Worm (Caenorhabditis elegans): ENCODE measurements around the gene acr-16.

The acr-16 gene

ce11 chrV:8601420-8601819 lies 40.4 kb downstream of the acr-16 start, which contains the start of gene F41E6.8:
Gene F41E6.8 (minus strand): TSS chrV:8601520.
- TF ChIP-seq hmg-11 (tag; optimal IDR thresholded peaks at IDR 0.05), result no peak
- TF ChIP-seq ztf-4 (tag; optimal IDR thresholded peaks at IDR 0.05), result no peak
- no peak for TF ChIP-seq nhr-28 (tag; optimal IDR thresholded peaks at IDR 0.05)
- TF ChIP-seq nhr-77 (tag; optimal IDR thresholded peaks at IDR 0.05), result no peak
- no peak for TF ChIP-seq fkh-10 (GFP tag; optimal IDR thresholded peaks at IDR 0.05)
- no peak for TF ChIP-seq ztf-11 (tag; optimal IDR thresholded peaks at IDR 0.05)
- TF ChIP-seq fos-1 (tag; optimal IDR thresholded peaks at IDR 0.05), result no peak
- no peak for TF ChIP-seq nhr-67 (tag; optimal IDR thresholded peaks at IDR 0.05)
- no peak for TF ChIP-seq nfya-1 (tag; optimal IDR thresholded peaks at IDR 0.05; ENCODE audit: insufficient read depth)
- TF ChIP-seq aly-2 (tag; optimal IDR thresholded peaks at IDR 0.05), result no peak
- TF ChIP-seq ama-1 (optimal IDR thresholded peaks at IDR 0.05), result no peak

ce11 chrV:8602638-8603037 lies 41.6 kb downstream of the acr-16 start, which contains the start of gene F41E6.15:
Gene F41E6.15 (minus strand): TSS chrV:8602738.
- TF ChIP-seq hmg-11 (tag; optimal IDR thresholded peaks at IDR 0.05), result no peak
- no peak for TF ChIP-seq pqm-1 (tag; optimal IDR thresholded peaks at IDR 0.05)
- TF ChIP-seq elt-2 (tag; optimal IDR thresholded peaks at IDR 0.05), result no peak
- TF ChIP-seq fos-1 (tag; optimal IDR thresholded peaks at IDR 0.05), result no peak
- no peak for TF ChIP-seq ceh-9 (tag; optimal IDR thresholded peaks at IDR 0.05)
- TF ChIP-seq nhr-77 (tag; optimal IDR thresholded peaks at IDR 0.05), result no peak
- TF ChIP-seq lsy-12 (tag; optimal IDR thresholded peaks at IDR 0.05), result no peak
- no peak for TF ChIP-seq ztf-11 (tag; optimal IDR thresholded peaks at IDR 0.05)
- no peak for TF ChIP-seq unc-39 (tag; optimal IDR thresholded peaks at IDR 0.05)
- TF ChIP-seq elt-1 (tag; optimal IDR thresholded peaks at IDR 0.05), result no peak
- TF ChIP-seq egl-5 (tag; optimal IDR thresholded peaks at IDR 0.05), result no peak

ce11 chrV:8603272-8603671 lies 42.3 kb downstream of the acr-16 start, which contains the start of gene F41E6.5:
Gene F41E6.5 (plus strand): TSS chrV:8603480.
- TF ChIP-seq eor-1 (tag; optimal IDR thresholded peaks at IDR 0.05) (no peak), pqm-1 (tag; optimal IDR thresholded peaks at IDR 0.05) (peak; percentile 82), ceh-9 (tag; optimal IDR thresholded peaks at IDR 0.05) (no peak), pha-4 (tag; optimal IDR thresholded peaks at IDR 0.05) (peak; percentile 53), jun-1 (tag; optimal IDR thresholded peaks at IDR 0.05) (peak; percentile 4), elt-2 (tag; optimal IDR thresholded peaks at IDR 0.05) (peak; percentile 77), nhr-43 (tag; optimal IDR thresholded peaks at IDR 0.05; ENCODE audit: poor library complexity, severe bottlenecking) (no peak), mml-1 (tag; optimal IDR thresholded peaks at IDR 0.05) (no peak), nhr-77 (tag; optimal IDR thresholded peaks at IDR 0.05) (no peak), ceh-82 (tag; optimal IDR thresholded peaks at IDR 0.05) (no peak)

ce11 chrV:8606099-8606696 lies 45.2 kb downstream of the acr-16 start, which contains the start of gene vps-60:
Gene vps-60 (minus strand): TSS chrV:8606128.
- TF ChIP-seq aly-2 (tag; optimal IDR thresholded peaks at IDR 0.05), result no peak
- TF ChIP-seq nhr-77 (tag; optimal IDR thresholded peaks at IDR 0.05), result peak; percentile 25
- TF ChIP-seq nhr-43 (tag; optimal IDR thresholded peaks at IDR 0.05; ENCODE audit: poor library complexity, severe bottlenecking), result peak; percentile 72
- no peak for TF ChIP-seq daf-12 (tag; optimal IDR thresholded peaks at IDR 0.05)
- TF ChIP-seq zag-1 (tag; optimal IDR thresholded peaks at IDR 0.05), result no peak
- peak; percentile 81 for TF ChIP-seq snpc-4 (tag; optimal IDR thresholded peaks at IDR 0.05)
- peak; percentile 38 for TF ChIP-seq mdl-1 (tag; optimal IDR thresholded peaks at IDR 0.05)
- TF ChIP-seq R02D3.7 (tag; optimal IDR thresholded peaks at IDR 0.05), result peak; percentile 59
- peak; percentile 95 for TF ChIP-seq jun-1 (tag; optimal IDR thresholded peaks at IDR 0.05)
- TF ChIP-seq nhr-25 (tag; optimal IDR thresholded peaks at IDR 0.05), result peak; percentile 93
- TF ChIP-seq lin-15B (tag; optimal IDR thresholded peaks at IDR 0.05), result peak; percentile 94
- TF ChIP-seq egl-27 (tag; optimal IDR thresholded peaks at IDR 0.05), result peak; percentile 89
- peak; percentile 87 for TF ChIP-seq ceh-28 (tag; optimal IDR thresholded peaks at IDR 0.05)
- peak; percentile 93 for TF ChIP-seq lin-39 (tag; optimal IDR thresholded peaks at IDR 0.05)
- no peak for TF ChIP-seq nhr-67 (tag; optimal IDR thresholded peaks at IDR 0.05)
- peak; percentile 97 for TF ChIP-seq nhr-23 (tag; optimal IDR thresholded peaks at IDR 0.05)
- no peak for TF ChIP-seq ztf-4 (tag; optimal IDR thresholded peaks at IDR 0.05)
- TF ChIP-seq fkh-2 (tag; optimal IDR thresholded peaks at IDR 0.05), result no peak
- peak; percentile 93 for TF ChIP-seq hmg-11 (tag; optimal IDR thresholded peaks at IDR 0.05)
- peak; percentile 84 for TF ChIP-seq fkh-10 (GFP tag; optimal IDR thresholded peaks at IDR 0.05)
- TF ChIP-seq nfya-1 (tag; optimal IDR thresholded peaks at IDR 0.05; ENCODE audit: insufficient read depth), result peak; percentile 95
- no peak for TF ChIP-seq ceh-16 (tag; optimal IDR thresholded peaks at IDR 0.05)
- TF ChIP-seq elt-2 (tag; optimal IDR thresholded peaks at IDR 0.05), result peak; percentile 88
- TF ChIP-seq lsy-12 (tag; optimal IDR thresholded peaks at IDR 0.05), result peak; percentile 59
- TF ChIP-seq elt-1 (tag; optimal IDR thresholded peaks at IDR 0.05), result peak; percentile 43
- TF ChIP-seq fos-1 (tag; optimal IDR thresholded peaks at IDR 0.05), result peak; percentile 94
- TF ChIP-seq tbx-2 (tag; optimal IDR thresholded peaks at IDR 0.05), result peak; percentile 61
- TF ChIP-seq ama-1 (optimal IDR thresholded peaks at IDR 0.05), result peak; percentile 86
- TF ChIP-seq egl-5 (tag; optimal IDR thresholded peaks at IDR 0.05), result peak; percentile 89
- TF ChIP-seq nhr-11 (tag; optimal IDR thresholded peaks at IDR 0.05), result peak; percentile 72
- no peak for TF ChIP-seq sea-2 (GFP tag; optimal IDR thresholded peaks at IDR 0.05)
- peak; percentile 57 for TF ChIP-seq skn-1 (tag; optimal IDR thresholded peaks at IDR 0.05)
- no peak for TF ChIP-seq ZK546.5 (tag; optimal IDR thresholded peaks at IDR 0.05)
- TF ChIP-seq pha-4 (tag; optimal IDR thresholded peaks at IDR 0.05), result peak; percentile 98
- TF ChIP-seq ceh-9 (tag; optimal IDR thresholded peaks at IDR 0.05), result no peak
- no peak for TF ChIP-seq mml-1 (tag; optimal IDR thresholded peaks at IDR 0.05)
- no peak for TF ChIP-seq nhr-76 (tag; optimal IDR thresholded peaks at IDR 0.05)

Data from whole organism, L3 larva.